Worm (Caenorhabditis elegans): ENCODE data around the gene ser-7.

The ser-7 gene

ce11 chrX:2687174-2687573 is 13.8 kb downstream of the ser-7 start, which contains the start of gene immt-1 (continued):
- no peak; the same call in 1 of the 2 replicates for TF ChIP-seq zfh-2 (GFP tag; conservative IDR thresholded peaks at IDR 0.05)
- no peak for TF ChIP-seq attf-3 (GFP tag; conservative IDR thresholded peaks at IDR 0.05)
- no peak for TF ChIP-seq D2030.7 (GFP tag; IDR thresholded peaks at IDR 0.05)
- TF ChIP-seq unc-130 (GFP tag; optimal IDR thresholded peaks at IDR 0.05) = no peak
- no peak for TF ChIP-seq hmg-20 (GFP tag; IDR thresholded peaks at IDR 0.05)
- TF ChIP-seq ZK185.1 (tag; optimal IDR thresholded peaks at IDR 0.05; ENCODE audit: poor library complexity, severe bottlenecking) = peak; percentile 47
- TF ChIP-seq let-607 (tag; optimal IDR thresholded peaks at IDR 0.05) = peak in 1 of 2 experiments; percentile 31

DNA sequence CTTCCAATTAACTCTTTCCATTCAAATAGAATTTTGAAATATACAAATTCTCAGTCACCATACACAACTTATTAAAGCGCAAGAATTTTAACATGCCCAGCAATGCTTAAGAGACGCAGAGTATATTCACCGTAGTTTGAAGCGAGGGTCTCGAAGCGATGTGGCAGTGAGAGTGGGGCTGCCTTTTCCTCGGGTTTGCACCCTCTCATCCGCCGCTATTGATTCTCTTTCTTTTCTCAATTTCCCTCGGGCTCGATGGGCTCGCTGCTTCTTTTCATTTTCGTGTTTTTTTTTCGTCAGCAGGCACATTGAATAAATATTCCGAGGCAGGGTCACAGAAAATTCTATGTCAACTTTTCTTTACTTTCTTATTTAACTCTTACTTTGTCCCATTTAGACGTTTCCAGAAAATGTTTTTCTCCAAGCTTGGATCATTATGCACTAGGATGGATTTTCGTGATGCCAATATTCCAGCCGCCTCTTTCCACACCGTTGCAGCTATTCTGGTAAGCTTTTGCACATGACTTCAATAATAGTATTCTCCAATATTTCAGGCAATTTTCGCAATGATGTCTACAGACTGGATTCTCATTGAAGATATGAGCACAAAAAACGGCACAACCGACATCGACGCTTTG is 15.3 kb downstream of the ser-7 start, which contains the start of gene T14G11.1:
T14G11.1 (plus strand) TSS at position 408 of the 638 bp plus-strand sequence.
- TF ChIP-seq Y53G8AR.9 (GFP tag; conservative IDR thresholded peaks at IDR 0.05) (no peak), ztf-18 (tag; optimal IDR thresholded peaks at IDR 0.05) (peak; percentile 68), lin-35 (GFP tag; optimal IDR thresholded peaks at IDR 0.05) (peak in 1 of 3 experiments; percentile 38), lin-40 (tag; optimal IDR thresholded peaks at IDR 0.05) (peak; percentile 49), hmg-1.2 (GFP tag; IDR thresholded peaks at IDR 0.05) (peak; percentile 43; the same call in 1 of the 2 replicates), cebp-1 (GFP tag; IDR thresholded peaks at IDR 0.05) (0 out of 2 replicates have a peak, but pooled peaks have one; percentile 15), cebp-1 (tag; optimal IDR thresholded peaks at IDR 0.05) (peak; percentile 60), ztf-25 (GFP tag; IDR thresholded peaks at IDR 0.05) (no peak), gei-17 (GFP tag; optimal IDR thresholded peaks at IDR 0.05) (peak; percentile 8), ZK185.1 (tag; optimal IDR thresholded peaks at IDR 0.05; ENCODE audit: poor library complexity, severe bottlenecking) (peak; percentile 55), xnd-1 (tag; optimal IDR thresholded peaks at IDR 0.05) (no peak), attf-5 (GFP tag; optimal IDR thresholded peaks at IDR 0.05) (peak; percentile 24), K12H6.12 (tag; optimal IDR thresholded peaks at IDR 0.05) (peak; percentile 26), zfh-2 (GFP tag; conservative IDR thresholded peaks at IDR 0.05) (peak; percentile 72), dox-1 (GFP tag; IDR thresholded peaks at IDR 0.05) (peak; percentile 45; the same call in 1 of the 2 replicates), nhr-80 (tag; optimal IDR thresholded peaks at IDR 0.05) (peak; percentile 30), F33H1.4 (GFP tag; IDR thresholded peaks at IDR 0.05) (peak; percentile 74), K11D2.4 (GFP tag; IDR thresholded peaks at IDR 0.05) (no peak), pha-4 (tag; optimal IDR thresholded peaks at IDR 0.05) (peak; percentile 36)

- TF ChIP-seq xnd-1 (tag; optimal IDR thresholded peaks at IDR 0.05) = no peak
- TF ChIP-seq athp-1 (tag; optimal IDR thresholded peaks at IDR 0.05) = no peak
- TF ChIP-seq ekl-4 (GFP tag; IDR thresholded peaks at IDR 0.05) = no peak
- no peak for TF ChIP-seq snpc-1.1 (tag; optimal IDR thresholded peaks at IDR 0.05; ENCODE audit: insufficient read depth)
- TF ChIP-seq T07F8.4 (tag; optimal IDR thresholded peaks at IDR 0.05) = no peak
- TF ChIP-seq attf-6 (GFP tag; IDR thresholded peaks at IDR 0.05) = no peak
- no peak for TF ChIP-seq F10E7.11 (tag; optimal IDR thresholded peaks at IDR 0.05)
- no peak for TF ChIP-seq mxl-1 (tag; optimal IDR thresholded peaks at IDR 0.05)
- no peak for TF ChIP-seq snpc-4 (GFP tag; optimal IDR thresholded peaks at IDR 0.05)
- TF ChIP-seq snpc-4 (tag; optimal IDR thresholded peaks at IDR 0.05) = no peak
- TF ChIP-seq nfyb-1 (GFP tag; IDR thresholded peaks at IDR 0.05) = no peak
- no peak for TF ChIP-seq F57A8.1 (GFP tag; optimal IDR thresholded peaks at IDR 0.05)
- peak; percentile 87 for TF ChIP-seq unc-62 (GFP tag; optimal IDR thresholded peaks at IDR 0.05)
- TF ChIP-seq cebp-1 (GFP tag; IDR thresholded peaks at IDR 0.05) = peak; percentile 88
- TF ChIP-seq cebp-1 (tag; optimal IDR thresholded peaks at IDR 0.05) = peak; percentile 90
- no peak for TF ChIP-seq ztf-18 (tag; optimal IDR thresholded peaks at IDR 0.05)
- no peak for TF ChIP-seq nfya-1 (tag; optimal IDR thresholded peaks at IDR 0.05; ENCODE audit: borderline replicate concordance, insufficient read depth)
- TF ChIP-seq akir-1 (GFP tag; optimal IDR thresholded peaks at IDR 0.05) = no peak
- TF ChIP-seq B0336.3 (GFP tag; IDR thresholded peaks at IDR 0.05) = no peak
- TF ChIP-seq pha-4 (tag; optimal IDR thresholded peaks at IDR 0.05) = peak; percentile 39
- TF ChIP-seq nhr-80 (tag; optimal IDR thresholded peaks at IDR 0.05) = peak; percentile 82
- peak; percentile 1 for TF ChIP-seq ztf-22 (GFP tag; optimal IDR thresholded peaks at IDR 0.05)
- TF ChIP-seq K11D2.4 (GFP tag; IDR thresholded peaks at IDR 0.05) = no peak
- peak; percentile 48; the same call in 1 of the 2 replicates for TF ChIP-seq dox-1 (GFP tag; IDR thresholded peaks at IDR 0.05)
- no peak for TF ChIP-seq repo-1 (tag; optimal IDR thresholded peaks at IDR 0.05)
- TF ChIP-seq let-526 (GFP tag; IDR thresholded peaks at IDR 0.05) = no peak
- no peak for TF ChIP-seq B0261.1 (tag; optimal IDR thresholded peaks at IDR 0.05)
These were observed 19.7 kb downstream of the ser-7 start for ce11 chrX:2693026-2693425.
